Worm (Caenorhabditis elegans): ENCODE data around the gene del-5.

- TF ChIP-seq lin-11 (tag; optimal IDR thresholded peaks at IDR 0.05) (no peak), fkh-10 (GFP tag; optimal IDR thresholded peaks at IDR 0.05) (no peak), ama-1 (optimal IDR thresholded peaks at IDR 0.05) (no peak), pag-3 (tag; optimal IDR thresholded peaks at IDR 0.05; ENCODE audit: borderline replicate concordance) (no peak), ceh-45 (GFP tag; IDR thresholded peaks at IDR 0.05) (no peak), ceh-24 (tag; optimal IDR thresholded peaks at IDR 0.05) (no peak)
Observed at ce11 chrX:10982051-10982450, 25.9 kb downstream of the del-5 start, which contains the start of gene ver-4.

All from whole organism, late embryonic.